Fruit fly (Drosophila melanogaster): Measurements from ENCODE around the gene Cdc7.
A peak's percentile ranks its signal among the peaks of the same experiment; 100 is the strongest.

Gene Cdc7

DNA sequence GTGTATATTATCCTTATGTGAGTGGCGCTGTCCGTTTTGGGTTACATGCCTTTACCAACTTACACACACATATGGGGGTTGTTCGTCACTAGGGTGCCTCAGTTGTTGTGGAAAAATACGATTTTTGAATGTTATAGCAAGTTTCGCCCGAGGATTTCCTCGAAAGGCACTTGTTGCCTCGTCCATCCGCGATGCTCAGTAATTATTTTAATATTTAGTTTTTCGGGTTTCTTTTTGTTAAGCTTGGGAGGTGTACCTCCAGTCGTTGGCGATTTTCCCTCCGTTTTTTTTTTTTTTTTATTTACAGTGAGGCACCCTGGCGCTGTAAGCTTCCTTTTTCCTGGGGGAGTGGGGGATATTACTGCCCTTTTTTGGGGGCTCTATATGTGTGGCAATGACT is 42.1 kb downstream of the Cdc7 start:
- TF ChIP-seq Hr96 (GFP tag; optimal IDR thresholded peaks at IDR 0.05): no peak
- TF ChIP-seq CG33017 (tag; optimal IDR thresholded peaks at IDR 0.05): peak; percentile 60
- TF ChIP-seq CG7101 (tag; optimal IDR thresholded peaks at IDR 0.05): peak; percentile 70
- no peak for TF ChIP-seq kay (GFP tag; ENCODE audit: borderline replicate concordance)
- TF ChIP-seq CG1620 (GFP tag; optimal IDR thresholded peaks at IDR 0.05): no peak
- TF ChIP-seq bab1 (GFP tag; optimal IDR thresholded peaks at IDR 0.05): peak; percentile 20
- TF ChIP-seq cic (GFP tag; optimal IDR thresholded peaks at IDR 0.05): no peak
- peak; percentile 40 for TF ChIP-seq tj (GFP tag; optimal IDR thresholded peaks at IDR 0.05)
- peak; percentile 45 for TF ChIP-seq CG14711 (tag; optimal IDR thresholded peaks at IDR 0.05)
- TF ChIP-seq Clk (GFP tag; optimal IDR thresholded peaks at IDR 0.05): peak; percentile 27
- peak; percentile 60 for TF ChIP-seq toe (GFP tag; optimal IDR thresholded peaks at IDR 0.05)
- peak; percentile 68 for TF ChIP-seq CG12768 (GFP tag; optimal IDR thresholded peaks at IDR 0.05)
- no peak for TF ChIP-seq pad (GFP tag; optimal IDR thresholded peaks at IDR 0.05)
- peak; percentile 70 for TF ChIP-seq CG5204 (GFP tag; optimal IDR thresholded peaks at IDR 0.05)
- peak; percentile 38 for TF ChIP-seq Crg-1 (GFP tag; optimal IDR thresholded peaks at IDR 0.05)
- TF ChIP-seq ovo (GFP tag; optimal IDR thresholded peaks at IDR 0.05): peak; percentile 14
- peak; percentile 63 for TF ChIP-seq CG11617 (GFP tag; optimal IDR thresholded peaks at IDR 0.05)
- TF ChIP-seq CG7045 (GFP tag; optimal IDR thresholded peaks at IDR 0.05): peak; percentile 57
- TF ChIP-seq Mnt (GFP tag; optimal IDR thresholded peaks at IDR 0.05): peak; percentile 44

DNA sequence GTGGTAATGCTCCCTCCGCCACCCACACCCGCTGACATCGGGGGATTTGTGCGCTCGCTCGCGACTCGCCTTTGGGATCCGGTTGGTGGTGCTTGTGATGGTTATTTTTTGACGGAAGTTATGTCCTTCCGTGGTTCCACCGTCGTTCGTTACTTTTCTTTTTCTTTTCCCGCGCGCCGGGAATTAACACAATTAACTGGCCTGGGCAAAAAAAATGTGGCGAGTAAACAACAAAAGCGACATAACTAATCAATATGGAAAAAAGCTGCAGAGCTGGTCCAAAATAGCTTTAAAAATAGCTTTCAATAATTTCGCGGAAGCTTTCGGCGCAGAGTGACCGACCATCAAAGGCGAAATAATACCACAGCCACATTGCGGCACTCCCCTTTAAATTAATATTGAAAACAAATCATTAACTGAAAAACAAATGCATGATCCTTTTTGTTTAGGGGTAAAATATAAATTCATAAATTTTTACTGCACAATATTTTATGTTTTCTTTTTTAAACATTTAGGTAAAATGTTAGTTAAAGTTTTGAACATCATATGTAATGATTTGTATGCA is 44.0 kb downstream of the Cdc7 start, which contains the start of gene CG14440:
TSS of gene CG14440 (minus strand) at position 320 of the 565 bp plus-strand sequence.
- no peak for TF ChIP-seq toe (GFP tag; optimal IDR thresholded peaks at IDR 0.05)
- peak; percentile 28 for TF ChIP-seq CG11617 (GFP tag; optimal IDR thresholded peaks at IDR 0.05)
- TF ChIP-seq cnc (optimal IDR thresholded peaks at IDR 0.05): no peak
- TF ChIP-seq tj (GFP tag; optimal IDR thresholded peaks at IDR 0.05): peak; percentile 57
- TF ChIP-seq kay (GFP tag; ENCODE audit: borderline replicate concordance): no peak
- TF ChIP-seq CG7101 (tag; optimal IDR thresholded peaks at IDR 0.05): peak; percentile 1
- no peak for TF ChIP-seq CG33017 (tag; optimal IDR thresholded peaks at IDR 0.05)
- TF ChIP-seq CG12768 (GFP tag; optimal IDR thresholded peaks at IDR 0.05): no peak
- no peak for TF ChIP-seq CG5204 (GFP tag; optimal IDR thresholded peaks at IDR 0.05)
- peak; percentile 28 for TF ChIP-seq Crg-1 (GFP tag; optimal IDR thresholded peaks at IDR 0.05)
- no peak for TF ChIP-seq CG1620 (GFP tag; optimal IDR thresholded peaks at IDR 0.05)
- TF ChIP-seq ovo (GFP tag; optimal IDR thresholded peaks at IDR 0.05): no peak
- no peak for TF ChIP-seq CG7045 (GFP tag; optimal IDR thresholded peaks at IDR 0.05)
- TF ChIP-seq Clk (GFP tag; optimal IDR thresholded peaks at IDR 0.05): no peak
- no peak for TF ChIP-seq CG14711 (tag; optimal IDR thresholded peaks at IDR 0.05)
- peak; percentile 47 for TF ChIP-seq Mnt (GFP tag; optimal IDR thresholded peaks at IDR 0.05)
- TF ChIP-seq Hr96 (GFP tag; optimal IDR thresholded peaks at IDR 0.05): no peak
- peak; percentile 53 for TF ChIP-seq pad (GFP tag; optimal IDR thresholded peaks at IDR 0.05)
- peak; percentile 35 for TF ChIP-seq bab1 (GFP tag; optimal IDR thresholded peaks at IDR 0.05)
- peak; percentile 25 for TF ChIP-seq cic (GFP tag; optimal IDR thresholded peaks at IDR 0.05)

- peak; percentile 64 for TF ChIP-seq Crg-1 (GFP tag; optimal IDR thresholded peaks at IDR 0.05)
- TF ChIP-seq toe (GFP tag; optimal IDR thresholded peaks at IDR 0.05): peak; percentile 35
- peak; percentile 76 for TF ChIP-seq CG11617 (GFP tag; optimal IDR thresholded peaks at IDR 0.05)
- TF ChIP-seq Hr96 (GFP tag; optimal IDR thresholded peaks at IDR 0.05): peak; percentile 84
- no peak for TF ChIP-seq Clk (GFP tag; optimal IDR thresholded peaks at IDR 0.05)
- peak; percentile 57 for TF ChIP-seq ovo (GFP tag; optimal IDR thresholded peaks at IDR 0.05)
- peak; percentile 47 for TF ChIP-seq CG5204 (GFP tag; optimal IDR thresholded peaks at IDR 0.05)
- TF ChIP-seq cic (GFP tag; optimal IDR thresholded peaks at IDR 0.05): peak; percentile 98
- TF ChIP-seq Mnt (GFP tag; optimal IDR thresholded peaks at IDR 0.05): peak; percentile 92
- no peak for TF ChIP-seq cnc (optimal IDR thresholded peaks at IDR 0.05)
- TF ChIP-seq CG1620 (GFP tag; optimal IDR thresholded peaks at IDR 0.05): peak; percentile 60
- peak; percentile 29 for TF ChIP-seq CG7045 (GFP tag; optimal IDR thresholded peaks at IDR 0.05)
- TF ChIP-seq CG7101 (tag; optimal IDR thresholded peaks at IDR 0.05): peak; percentile 78
- TF ChIP-seq CG12768 (GFP tag; optimal IDR thresholded peaks at IDR 0.05): peak; percentile 48
- TF ChIP-seq CG14711 (tag; optimal IDR thresholded peaks at IDR 0.05): peak; percentile 70
- TF ChIP-seq pad (GFP tag; optimal IDR thresholded peaks at IDR 0.05): peak; percentile 50
- TF ChIP-seq tj (GFP tag; optimal IDR thresholded peaks at IDR 0.05): peak; percentile 67
- no peak for TF ChIP-seq kay (GFP tag; ENCODE audit: borderline replicate concordance)
- TF ChIP-seq bab1 (GFP tag; optimal IDR thresholded peaks at IDR 0.05): peak; percentile 84
- TF ChIP-seq CG33017 (tag; optimal IDR thresholded peaks at IDR 0.05): peak; percentile 54
These were observed 45.0 kb downstream of the Cdc7 start, which contains the start of gene CG14441 for dm6 chrX:6699255-6699885. Gene CG14441, plus strand, starts transcription at chrX:6699508.

dm6 chrX:6700263-6700989 is 46.1 kb downstream of the Cdc7 start:
- TF ChIP-seq Mnt (GFP tag; optimal IDR thresholded peaks at IDR 0.05): peak; percentile 25
- TF ChIP-seq cnc (optimal IDR thresholded peaks at IDR 0.05): no peak
- TF ChIP-seq tj (GFP tag; optimal IDR thresholded peaks at IDR 0.05): no peak
- peak; percentile 77 for TF ChIP-seq cic (GFP tag; optimal IDR thresholded peaks at IDR 0.05)
- no peak for TF ChIP-seq Hr96 (GFP tag; optimal IDR thresholded peaks at IDR 0.05)
- TF ChIP-seq CG11617 (GFP tag; optimal IDR thresholded peaks at IDR 0.05): no peak
- TF ChIP-seq CG12768 (GFP tag; optimal IDR thresholded peaks at IDR 0.05): peak; percentile 41
- no peak for TF ChIP-seq CG1620 (GFP tag; optimal IDR thresholded peaks at IDR 0.05)
- TF ChIP-seq bab1 (GFP tag; optimal IDR thresholded peaks at IDR 0.05): no peak
- TF ChIP-seq kay (GFP tag; ENCODE audit: borderline replicate concordance): peak; percentile 87
